Worm (Caenorhabditis elegans): ENCODE data around the gene spc-1.

DNA sequence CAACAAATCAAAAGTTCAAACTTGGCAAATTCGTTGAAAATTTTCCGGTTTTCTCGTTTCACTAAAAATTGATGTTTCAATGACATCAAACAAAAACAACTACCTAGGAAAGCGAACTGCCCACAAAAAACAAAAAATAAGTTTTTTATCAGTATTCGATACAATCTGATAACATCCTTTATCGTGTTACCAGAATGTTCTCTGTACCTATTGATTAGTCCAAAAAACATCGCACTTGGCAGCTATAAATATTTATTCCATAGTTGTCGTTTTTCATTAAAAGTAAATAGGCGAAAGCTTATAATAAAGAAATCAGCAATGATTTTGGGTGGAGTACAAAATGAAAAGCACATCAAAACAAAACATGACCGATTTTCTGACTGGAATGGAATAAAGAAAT lies 9.7 kb downstream of the spc-1 start:
- no peak for TF ChIP-seq nhr-237 (tag; optimal IDR thresholded peaks at IDR 0.05)
- TF ChIP-seq fos-1 (tag; optimal IDR thresholded peaks at IDR 0.05), result no peak
- no peak for TF ChIP-seq nhr-76 (tag; optimal IDR thresholded peaks at IDR 0.05)
- no peak for TF ChIP-seq ztf-11 (tag; optimal IDR thresholded peaks at IDR 0.05)
